Worm (Caenorhabditis elegans): ENCODE data around the gene T23B5.3.

Gene T23B5.3

ce11 chrIV:12741438-12741837 is 53.0 kb downstream of the T23B5.3 start, which contains the start of gene T23F6.5:
Gene T23F6.5 (minus strand): TSS chrIV:12741538.
- TF ChIP-seq zfp-2 (tag; optimal IDR thresholded peaks at IDR 0.05): no peak
- peak in 1 of 2 experiments; percentile 24 for TF ChIP-seq unc-62 (GFP tag; optimal IDR thresholded peaks at IDR 0.05 in 1 of 2)
- no peak for TF ChIP-seq unc-62 (tag; optimal IDR thresholded peaks at IDR 0.05)

- peak; percentile 90 for TF ChIP-seq set-16 (GFP tag; IDR thresholded peaks at IDR 0.05)
- no peak for TF ChIP-seq nhr-25 (tag; optimal IDR thresholded peaks at IDR 0.05; ENCODE audit: borderline replicate concordance, insufficient read depth)
- 0 out of 2 replicates have a peak, but pooled peaks have one; percentile 38 for TF ChIP-seq egl-43 (GFP tag; IDR thresholded peaks at IDR 0.05)
- 0 out of 2 replicates have a peak, but pooled peaks have one; percentile 33 for TF ChIP-seq nhr-42 (GFP tag; IDR thresholded peaks at IDR 0.05)
- 0 out of 2 replicates have a peak, but pooled peaks have one; percentile 11 for TF ChIP-seq madf-9 (GFP tag; conservative IDR thresholded peaks at IDR 0.05)
These were observed 55.2 kb downstream of the T23B5.3 start for ce11 chrIV:12743680-12744079.

ce11 chrIV:12744713-12745112 is 56.2 kb downstream of the T23B5.3 start, which contains the start of gene C36H8.1:
Gene C36H8.1 (minus strand): TSS chrIV:12744813.
- TF ChIP-seq lin-1 (GFP tag; IDR thresholded peaks at IDR 0.05) (no peak), R02D3.7 (tag; optimal IDR thresholded peaks at IDR 0.05) (no peak), nhr-237 (tag; optimal IDR thresholded peaks at IDR 0.05) (no peak), mdl-1 (tag; optimal IDR thresholded peaks at IDR 0.05) (no peak), zag-1 (tag; optimal IDR thresholded peaks at IDR 0.05) (no peak), daf-16 (GFP tag; optimal IDR thresholded peaks at IDR 0.05) (no peak), daf-16 (tag; optimal IDR thresholded peaks at IDR 0.05) (no peak), lin-38 (GFP tag; IDR thresholded peaks at IDR 0.05) (no peak), hlh-30 (tag; optimal IDR thresholded peaks at IDR 0.05; ENCODE audit: insufficient read depth) (no peak), hif-1 (tag; optimal IDR thresholded peaks at IDR 0.05) (no peak), fos-1 (tag; optimal IDR thresholded peaks at IDR 0.05) (no peak), nhr-6 (tag; optimal IDR thresholded peaks at IDR 0.05) (no peak), dpl-1 (GFP tag; optimal IDR thresholded peaks at IDR 0.05) (no peak), rbr-2 (tag; optimal IDR thresholded peaks at IDR 0.05) (no peak), Y5F2A.4 (GFP tag; optimal IDR thresholded peaks at IDR 0.05) (no peak), nhr-25 (tag; optimal IDR thresholded peaks at IDR 0.05; ENCODE audit: borderline replicate concordance, insufficient read depth) (no peak), ZK546.5 (tag; optimal IDR thresholded peaks at IDR 0.05) (no peak), aha-1 (tag) (no peak), cey-2 (tag; optimal IDR thresholded peaks at IDR 0.05; ENCODE audit: borderline replicate concordance, insufficient read depth) (no peak)

ce11 chrIV:12746284-12746683 is 57.8 kb downstream of the T23B5.3 start, which contains the start of gene inx-6:
Gene inx-6 (plus strand): TSS chrIV:12746584.
- TF ChIP-seq hlh-30 (tag; optimal IDR thresholded peaks at IDR 0.05; ENCODE audit: insufficient read depth) (no peak), Y105C5A.15 (GFP tag; IDR thresholded peaks at IDR 0.05) (no peak), egl-43 (GFP tag; IDR thresholded peaks at IDR 0.05) (no peak), snpc-1.2 (GFP tag; IDR thresholded peaks at IDR 0.05) (no peak)

ce11 chrIV:12748760-12749159 is 60.3 kb downstream of the T23B5.3 start:
- TF ChIP-seq nhr-111 (GFP tag; optimal IDR thresholded peaks at IDR 0.05) (no peak), aha-1 (tag) (peak; percentile 90)
